Worm (Caenorhabditis elegans): ENCODE data around the gene T05A8.6.
A peak's percentile ranks its signal among the peaks of the same experiment; 100 is the strongest.

T05A8.6 gene

ce11 chrII:2735644-2736043 lies 3.9 kb downstream of the T05A8.6 start:
- no peak for TF ChIP-seq flt-1 (GFP tag; IDR thresholded peaks at IDR 0.05)
- TF ChIP-seq ama-1 (optimal IDR thresholded peaks at IDR 0.05), result no peak
- no peak for TF ChIP-seq hmg-4 (GFP tag; optimal IDR thresholded peaks at IDR 0.05)
- no peak for TF ChIP-seq aly-1 (tag; optimal IDR thresholded peaks at IDR 0.05)
- TF ChIP-seq hnd-1 (tag; optimal IDR thresholded peaks at IDR 0.05), result no peak
- TF ChIP-seq tra-4 (tag; optimal IDR thresholded peaks at IDR 0.05), result no peak
- TF ChIP-seq ceh-13 (GFP tag; optimal IDR thresholded peaks at IDR 0.05), result no peak
- no peak for TF ChIP-seq ets-7 (tag; optimal IDR thresholded peaks at IDR 0.05)
- no peak for TF ChIP-seq F13C5.2 (tag; optimal IDR thresholded peaks at IDR 0.05)

DNA sequence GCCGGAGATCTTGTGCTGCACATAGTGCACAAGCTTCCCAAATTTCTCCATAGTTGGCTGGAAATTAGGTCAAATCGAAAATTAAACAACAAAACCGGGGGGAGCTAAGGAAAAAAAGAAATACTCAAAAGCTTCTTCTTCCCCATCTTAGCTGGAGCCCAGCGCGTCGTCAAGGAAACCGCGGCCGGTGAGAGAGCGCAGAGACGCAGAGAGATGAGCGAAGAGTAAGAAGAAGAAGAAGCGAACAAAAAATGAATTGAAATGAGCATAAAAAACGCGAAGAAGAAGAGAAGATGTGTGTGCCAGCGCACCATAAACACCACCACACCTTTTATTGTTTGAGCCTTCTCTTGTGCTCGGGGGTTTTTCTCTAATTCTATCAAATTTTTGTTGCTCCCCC lies 4.3 kb downstream of the T05A8.6 start, which contains the start of gene wdr-31:
wdr-31 (minus strand) TSS at position 101 of the 400 bp plus-strand sequence.
- no peak for TF ChIP-seq tbx-37 (GFP tag; conservative IDR thresholded peaks at IDR 0.05)
- no peak for TF ChIP-seq hnd-1 (tag; optimal IDR thresholded peaks at IDR 0.05)
- no peak for TF ChIP-seq tra-4 (tag; optimal IDR thresholded peaks at IDR 0.05)
- no peak for TF ChIP-seq ets-7 (tag; optimal IDR thresholded peaks at IDR 0.05)
- TF ChIP-seq B0310.2 (tag; optimal IDR thresholded peaks at IDR 0.05), result no peak
- TF ChIP-seq pes-1 (GFP tag; IDR thresholded peaks at IDR 0.05), result no peak
- TF ChIP-seq hmg-4 (GFP tag; optimal IDR thresholded peaks at IDR 0.05), result no peak
- TF ChIP-seq ceh-36 (tag; optimal IDR thresholded peaks at IDR 0.05), result no peak
- no peak for TF ChIP-seq hmbx-1 (tag; optimal IDR thresholded peaks at IDR 0.05)
- no peak for TF ChIP-seq scrt-1 (GFP tag; IDR thresholded peaks at IDR 0.05)
- no peak for TF ChIP-seq tbx-11 (GFP tag; IDR thresholded peaks at IDR 0.05)
- TF ChIP-seq ceh-13 (GFP tag; optimal IDR thresholded peaks at IDR 0.05), result no peak
- TF ChIP-seq F13C5.2 (tag; optimal IDR thresholded peaks at IDR 0.05), result no peak
- no peak for TF ChIP-seq flt-1 (GFP tag; IDR thresholded peaks at IDR 0.05)
- TF ChIP-seq ama-1 (optimal IDR thresholded peaks at IDR 0.05), result no peak

ce11 chrII:2734735-2735134 lies 4.8 kb downstream of the T05A8.6 start:
- TF ChIP-seq scrt-1 (GFP tag; IDR thresholded peaks at IDR 0.05) (0 out of 2 replicates have a peak, but pooled peaks have one; percentile 27), tra-4 (tag; optimal IDR thresholded peaks at IDR 0.05) (no peak)

ce11 chrII:2734266-2734665 lies 5.3 kb downstream of the T05A8.6 start:
- TF ChIP-seq ceh-36 (tag; optimal IDR thresholded peaks at IDR 0.05), result peak; percentile 66
- TF ChIP-seq B0310.2 (tag; optimal IDR thresholded peaks at IDR 0.05), result no peak
- no peak for TF ChIP-seq F13C5.2 (tag; optimal IDR thresholded peaks at IDR 0.05)
- TF ChIP-seq ceh-13 (GFP tag; optimal IDR thresholded peaks at IDR 0.05), result no peak
- TF ChIP-seq tra-4 (tag; optimal IDR thresholded peaks at IDR 0.05), result no peak
- no peak for TF ChIP-seq hnd-1 (tag; optimal IDR thresholded peaks at IDR 0.05)
- TF ChIP-seq tbx-37 (GFP tag; conservative IDR thresholded peaks at IDR 0.05), result no peak

DNA sequence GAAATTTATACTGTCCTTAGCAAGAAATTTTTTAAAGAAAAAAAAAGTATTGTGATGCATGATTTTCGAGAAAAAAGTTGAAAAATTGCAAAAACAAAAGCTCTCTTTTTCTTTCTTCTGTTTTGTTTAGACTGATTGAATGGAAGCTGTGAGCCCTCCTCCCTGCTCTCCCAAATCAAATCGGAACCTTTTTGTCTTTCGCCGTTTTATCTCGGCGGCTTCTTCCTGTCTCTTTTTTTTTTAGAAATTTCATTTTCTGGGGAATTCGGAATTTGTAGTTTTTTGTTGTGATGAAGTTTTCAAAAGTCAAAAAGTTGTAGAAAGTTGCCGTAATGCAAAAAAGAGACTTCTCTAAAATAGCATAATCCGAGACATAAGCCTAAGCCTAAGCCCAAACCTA lies 8.9 kb downstream of the T05A8.6 start:
- TF ChIP-seq flt-1 (GFP tag; IDR thresholded peaks at IDR 0.05), result no peak
- no peak for TF ChIP-seq ceh-13 (GFP tag; optimal IDR thresholded peaks at IDR 0.05)
- TF ChIP-seq hmg-4 (GFP tag; optimal IDR thresholded peaks at IDR 0.05), result no peak
- no peak for TF ChIP-seq aly-1 (tag; optimal IDR thresholded peaks at IDR 0.05)
- no peak for TF ChIP-seq scrt-1 (GFP tag; IDR thresholded peaks at IDR 0.05)
- no peak for TF ChIP-seq ama-1 (optimal IDR thresholded peaks at IDR 0.05)
- TF ChIP-seq tra-4 (tag; optimal IDR thresholded peaks at IDR 0.05), result no peak
- no peak for TF ChIP-seq sea-1 (GFP tag; conservative IDR thresholded peaks at IDR 0.05)
- no peak for TF ChIP-seq tbx-11 (GFP tag; IDR thresholded peaks at IDR 0.05)
- TF ChIP-seq tbx-37 (GFP tag; conservative IDR thresholded peaks at IDR 0.05), result no peak
- no peak for TF ChIP-seq F13C5.2 (tag; optimal IDR thresholded peaks at IDR 0.05)
- no peak for TF ChIP-seq ets-7 (tag; optimal IDR thresholded peaks at IDR 0.05)
- no peak for TF ChIP-seq hnd-1 (tag; optimal IDR thresholded peaks at IDR 0.05)

ce11 chrII:2726774-2727173 lies 12.7 kb downstream of the T05A8.6 start:
- TF ChIP-seq ceh-36 (tag; optimal IDR thresholded peaks at IDR 0.05) (no peak), tbx-37 (GFP tag; conservative IDR thresholded peaks at IDR 0.05) (no peak), ets-7 (tag; optimal IDR thresholded peaks at IDR 0.05) (no peak), F13C5.2 (tag; optimal IDR thresholded peaks at IDR 0.05) (no peak), aly-1 (tag; optimal IDR thresholded peaks at IDR 0.05) (no peak), scrt-1 (GFP tag; IDR thresholded peaks at IDR 0.05) (no peak), tra-4 (tag; optimal IDR thresholded peaks at IDR 0.05) (no peak), pes-1 (GFP tag; IDR thresholded peaks at IDR 0.05) (no peak), ama-1 (optimal IDR thresholded peaks at IDR 0.05) (no peak), hmbx-1 (tag; optimal IDR thresholded peaks at IDR 0.05) (no peak), tbx-11 (GFP tag; IDR thresholded peaks at IDR 0.05) (no peak), flt-1 (GFP tag; IDR thresholded peaks at IDR 0.05) (no peak), ceh-13 (GFP tag; optimal IDR thresholded peaks at IDR 0.05) (no peak), hmg-4 (GFP tag; optimal IDR thresholded peaks at IDR 0.05) (no peak), hnd-1 (tag; optimal IDR thresholded peaks at IDR 0.05) (no peak), B0310.2 (tag; optimal IDR thresholded peaks at IDR 0.05) (no peak), sea-1 (GFP tag; conservative IDR thresholded peaks at IDR 0.05) (no peak)

DNA sequence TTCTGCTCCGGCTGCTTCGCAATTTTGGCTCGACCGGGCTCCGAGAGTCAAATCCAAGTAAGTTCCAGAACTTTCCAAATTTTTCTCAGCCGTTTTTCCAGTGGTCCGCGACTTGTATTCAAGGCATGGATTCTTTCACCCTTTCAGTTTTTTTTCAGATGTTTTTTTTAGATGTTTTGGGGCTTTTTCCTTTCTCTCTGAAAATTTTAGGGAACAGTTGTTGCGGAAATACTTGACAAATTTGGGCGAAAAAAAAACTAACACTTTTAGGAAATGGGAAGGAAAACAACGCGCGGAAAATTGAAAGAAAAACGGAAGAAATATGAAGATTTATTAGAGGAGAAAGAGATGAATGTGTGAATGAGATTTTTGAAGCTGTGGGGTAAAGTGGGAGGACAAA lies 14.0 kb downstream of the T05A8.6 start, which contains the start of the genes T05A8.11 and nep-2:
T05A8.11 (minus strand) TSS at position 101 of the 400 bp plus-strand sequence.
nep-2 (minus strand) TSS at position 192 of the 400 bp plus-strand sequence.
- TF ChIP-seq B0310.2 (tag; optimal IDR thresholded peaks at IDR 0.05) (no peak), tra-4 (tag; optimal IDR thresholded peaks at IDR 0.05) (no peak), scrt-1 (GFP tag; IDR thresholded peaks at IDR 0.05) (no peak), aly-1 (tag; optimal IDR thresholded peaks at IDR 0.05) (no peak), hnd-1 (tag; optimal IDR thresholded peaks at IDR 0.05) (no peak), pes-1 (GFP tag; IDR thresholded peaks at IDR 0.05) (no peak)

ce11 chrII:2721992-2722391 lies 17.5 kb downstream of the T05A8.6 start:
- no peak for TF ChIP-seq ama-1 (optimal IDR thresholded peaks at IDR 0.05)
